Fruit fly (Drosophila melanogaster) whole organism, adult: ENCODE results near the gene CG8004.

ENCODE experiments used
- CG11617 ChIP-seq: fragments of 200-800 bp; sonication (Bioruptor generic); optimal IDR thresholded peaks from 2 replicates; lab custom pipeline; 2017; ENCODE audit warnings: mild to moderate bottlenecking, missing biosample characterization, missing genetic modification reagents, missing genetic modification characterization
- CG12768 ChIP-seq: fragments of 200-800 bp; sonication (Bioruptor generic); optimal IDR thresholded peaks from 2 replicates; lab custom pipeline; 2017; ENCODE audit warnings: missing biosample characterization, missing genetic modification characterization, mild to moderate bottlenecking, moderate library complexity, missing genetic modification reagents
- CG14711 ChIP-seq: fragments of 200-800 bp; sonication (Bioruptor generic); optimal IDR thresholded peaks from 2 replicates; lab custom pipeline; 2018; ENCODE audit warnings: missing biosample characterization, mild to moderate bottlenecking, missing genetic modification characterization, moderate library complexity
- CG1620 ChIP-seq: fragments of 200-800 bp; sonication (Bioruptor generic); optimal IDR thresholded peaks from 2 replicates; lab custom pipeline; 2016; ENCODE audit warnings: missing biosample characterization, missing genetic modification characterization
- CG33017 ChIP-seq: fragments of 200-800 bp; sonication (Bioruptor generic); optimal IDR thresholded peaks from 2 replicates; lab custom pipeline; 2018; ENCODE audit warnings: missing biosample characterization, mild to moderate bottlenecking, missing genetic modification characterization, moderate library complexity
- CG5204 ChIP-seq: fragments of 200-800 bp; sonication (Bioruptor generic); optimal IDR thresholded peaks from 2 replicates; lab custom pipeline; 2016; ENCODE audit warnings: missing biosample characterization, missing genetic modification characterization
- CG7045 ChIP-seq: fragments of 200-800 bp; sonication (Bioruptor generic); optimal IDR thresholded peaks from 2 replicates; lab custom pipeline; 2017; ENCODE audit warnings: missing biosample characterization, mild to moderate bottlenecking, missing genetic modification characterization
- CG7101 ChIP-seq: fragments of 200-800 bp; sonication (Bioruptor generic); optimal IDR thresholded peaks from 2 replicates; lab custom pipeline; 2018; ENCODE audit warnings: missing biosample characterization, mild to moderate bottlenecking, missing genetic modification characterization, moderate library complexity
- Clk ChIP-seq: fragments of 200-800 bp; sonication (Bioruptor generic); optimal IDR thresholded peaks from 2 replicates; lab custom pipeline; 2017; ENCODE audit warnings: missing biosample characterization, missing genetic modification characterization
- Crg-1 ChIP-seq: fragments of 200-800 bp; sonication (Bioruptor generic); optimal IDR thresholded peaks from 2 replicates; lab custom pipeline; 2016; ENCODE audit warnings: missing biosample characterization, missing genetic modification characterization
- Hr96 ChIP-seq: fragments of 200-800 bp; sonication (Bioruptor generic); optimal IDR thresholded peaks from 2 replicates; lab custom pipeline; 2016; ENCODE audit warnings: missing biosample characterization, missing genetic modification characterization
- Mnt ChIP-seq: fragments of 200-800 bp; sonication (Bioruptor generic); optimal IDR thresholded peaks from 2 replicates; lab custom pipeline; 2016; ENCODE audit warnings: missing biosample characterization, mild to moderate bottlenecking, missing genetic modification characterization
- bab1 ChIP-seq: fragments of 200-800 bp; sonication (Bioruptor generic); optimal IDR thresholded peaks from 3 replicates; lab custom pipeline; 2019; ENCODE audit warnings: missing biosample characterization, mild to moderate bottlenecking, missing genetic modification characterization, moderate library complexity
- cic ChIP-seq: fragments of 200-800 bp; sonication (Bioruptor generic); optimal IDR thresholded peaks from 2 replicates; lab custom pipeline; 2017; ENCODE audit warnings: missing biosample characterization, mild to moderate bottlenecking, missing genetic modification characterization, moderate library complexity
- cnc ChIP-seq, 2 experiments: fragments of >200 bp; optimal IDR thresholded peaks; 2 replicates each; lab custom pipeline; 2017
- kay ChIP-seq: fragments of 200-800 bp; sonication (Bioruptor generic); peaks from one replicate; lab custom pipeline; 2016; ENCODE audit warnings: missing biosample characterization, missing genetic modification characterization, borderline replicate concordance
- ovo ChIP-seq: fragments of 200-800 bp; sonication (Bioruptor generic); optimal IDR thresholded peaks from 2 replicates; lab custom pipeline; 2016; ENCODE audit warnings: missing biosample characterization, missing genetic modification characterization
- pad ChIP-seq: fragments of 200-800 bp; sonication (Bioruptor generic); optimal IDR thresholded peaks from 3 replicates; lab custom pipeline; 2017; ENCODE audit warnings: missing biosample characterization, missing genetic modification characterization, mild to moderate bottlenecking, moderate library complexity, missing genetic modification reagents
- tj ChIP-seq: fragments of 200-800 bp; sonication (Bioruptor generic); optimal IDR thresholded peaks from 3 replicates; lab custom pipeline; 2017; ENCODE audit warnings: missing biosample characterization, mild to moderate bottlenecking, missing genetic modification characterization, moderate library complexity
- toe ChIP-seq: fragments of 200-800 bp; sonication (Bioruptor generic); optimal IDR thresholded peaks from 2 replicates; lab custom pipeline; 2016; ENCODE audit warnings: missing biosample characterization, missing genetic modification characterization

The CG8004 gene

DNA sequence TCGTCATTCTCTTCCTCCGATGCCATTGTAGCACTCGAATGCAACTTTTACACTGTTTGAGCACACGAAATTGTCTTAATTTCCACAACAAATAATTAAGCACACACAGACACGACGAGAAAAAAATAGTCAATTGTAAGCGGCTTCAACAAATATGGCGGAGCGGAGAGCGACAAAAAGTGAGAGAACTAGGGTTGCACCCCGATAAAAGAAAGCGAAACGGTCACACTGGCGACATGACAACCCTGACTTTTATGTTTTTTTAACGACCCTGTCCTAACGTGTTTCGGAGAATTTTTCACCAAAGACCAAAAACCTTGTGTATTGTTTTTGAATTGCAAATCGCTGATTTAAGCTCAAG, 18.3 kb downstream of the CG8004 start, which contains the start of the genes Mi-2 and Prp3:
TSS of gene Mi-2 (minus strand) at position 162 of the 361 bp plus-strand sequence.
TSS of gene Prp3 (plus strand) at position 247 of the 361 bp plus-strand sequence.
- TF ChIP-seq cnc (optimal IDR thresholded peaks at IDR 0.05; lab: Kevin White, UChicago), result no peak
- TF ChIP-seq Hr96 (GFP tag; lab: Kevin White, UChicago), result no peak
- peak; percentile 51 for TF ChIP-seq CG7101
- peak; percentile 47 for TF ChIP-seq cic (GFP tag; lab: Kevin White, UChicago)
- TF ChIP-seq Mnt, result peak; percentile 58
- TF ChIP-seq pad (GFP tag; lab: Kevin White, UChicago), result peak; percentile 47
- peak; percentile 81 for TF ChIP-seq CG14711
- TF ChIP-seq CG11617, result peak; percentile 62
- TF ChIP-seq bab1 (GFP tag; lab: Kevin White, UChicago), result peak; percentile 51

DNA sequence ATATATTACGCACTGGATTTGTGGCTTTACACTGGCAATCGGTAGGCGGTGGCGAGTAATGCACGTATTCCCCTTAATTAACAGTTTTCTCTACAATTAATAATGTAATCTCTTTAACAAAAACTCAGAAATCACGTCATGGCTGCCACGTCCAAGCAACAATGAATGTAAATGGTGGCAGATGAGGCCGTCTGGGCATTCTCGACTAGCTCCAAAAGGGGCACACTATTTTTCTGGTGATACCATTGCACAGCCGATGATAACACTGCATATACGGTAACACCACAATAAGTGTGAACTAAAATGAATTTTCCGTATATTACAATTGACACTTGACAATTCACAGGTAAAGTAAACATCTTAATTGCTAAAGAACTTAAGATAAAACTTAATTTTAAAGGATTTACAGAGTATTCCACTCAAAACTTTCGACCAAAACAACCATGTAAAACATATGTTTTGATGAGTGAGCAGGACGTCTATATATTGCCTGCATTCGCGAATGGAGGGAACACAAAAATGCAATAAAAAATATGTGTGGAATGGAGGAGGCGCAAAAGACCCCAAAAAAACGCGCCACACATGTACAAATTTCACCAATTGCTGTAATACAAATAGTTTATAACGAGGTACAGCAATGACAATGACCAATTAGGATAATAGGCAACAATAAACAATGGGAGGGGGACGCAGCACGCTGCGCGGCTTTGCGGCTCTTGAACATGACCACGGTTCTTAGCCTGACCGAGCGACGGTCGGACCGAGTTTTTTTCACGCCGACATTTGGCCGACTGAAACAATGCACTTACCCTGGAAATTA, 18.9 kb downstream of the CG8004 start:
- TF ChIP-seq CG7101 (peak; percentile 43), Mnt (peak; percentile 29), CG7045 (GFP tag; lab: Kevin White, UChicago) (no peak), toe (GFP tag; lab: Kevin White, UChicago) (no peak), CG12768 (GFP tag; lab: Kevin White, UChicago) (no peak), bab1 (GFP tag; lab: Kevin White, UChicago) (peak; percentile 19), Hr96 (GFP tag; lab: Kevin White, UChicago) (no peak), CG5204 (GFP tag; lab: Kevin White, UChicago) (no peak), cnc (optimal IDR thresholded peaks at IDR 0.05; lab: Kevin White, UChicago) (no peak), ovo (no peak), pad (GFP tag; lab: Kevin White, UChicago) (peak; percentile 55), cic (GFP tag; lab: Kevin White, UChicago) (no peak), CG11617 (peak; percentile 47), tj (no peak), CG1620 (peak; percentile 47), CG33017 (peak; percentile 43), CG14711 (peak; percentile 48)

DNA sequence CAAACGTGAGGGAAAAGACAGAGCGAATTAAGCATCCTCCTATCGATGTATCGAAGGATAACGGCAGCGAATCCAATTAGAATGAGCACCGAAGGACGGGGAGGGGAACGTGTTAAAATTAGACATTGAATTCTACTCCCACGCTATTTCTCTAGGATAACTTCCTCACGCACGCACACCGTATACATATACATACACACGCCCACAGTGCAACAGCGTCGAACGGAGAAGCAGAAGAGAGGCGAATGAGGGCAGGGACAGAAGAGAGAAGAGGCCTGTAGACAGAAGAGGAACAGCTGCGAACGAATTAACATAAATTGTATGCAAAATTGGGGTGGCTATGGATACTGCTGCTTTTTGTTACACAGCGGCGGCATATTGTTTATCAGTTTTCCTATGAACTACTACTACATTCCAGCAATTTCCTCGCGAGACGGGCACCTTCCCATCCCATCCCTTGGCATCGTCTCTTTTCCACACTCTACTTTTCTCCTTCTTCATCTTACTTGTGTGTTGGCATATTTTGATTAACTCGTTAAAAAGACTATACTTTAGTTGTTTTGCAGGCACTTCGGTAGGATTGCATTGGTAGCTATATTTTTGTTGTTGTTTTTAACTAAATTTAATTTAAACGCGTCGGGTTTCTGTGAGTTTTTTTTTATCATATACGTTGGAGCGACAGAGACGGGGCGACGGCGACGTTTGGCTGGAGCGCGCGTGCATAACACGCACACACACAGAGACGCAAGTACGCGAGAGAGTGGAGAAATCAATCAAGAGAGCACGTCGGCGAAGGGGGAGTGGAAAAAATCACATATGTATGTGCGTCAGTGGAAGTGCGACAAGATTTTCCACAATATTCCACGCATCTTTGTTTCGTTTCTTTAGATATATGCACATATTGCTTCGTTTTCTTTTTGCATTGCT, 19.8 kb downstream of the CG8004 start:
- TF ChIP-seq cic (GFP tag; lab: Kevin White, UChicago) (peak; percentile 71), CG33017 (peak; percentile 30), CG1620 (no peak), CG7101 (no peak), tj (peak; percentile 60), CG14711 (no peak), Clk (peak; percentile 7), Mnt (peak; percentile 65), Crg-1 (no peak), CG12768 (GFP tag; lab: Kevin White, UChicago) (peak; percentile 9), toe (GFP tag; lab: Kevin White, UChicago) (no peak)

DNA sequence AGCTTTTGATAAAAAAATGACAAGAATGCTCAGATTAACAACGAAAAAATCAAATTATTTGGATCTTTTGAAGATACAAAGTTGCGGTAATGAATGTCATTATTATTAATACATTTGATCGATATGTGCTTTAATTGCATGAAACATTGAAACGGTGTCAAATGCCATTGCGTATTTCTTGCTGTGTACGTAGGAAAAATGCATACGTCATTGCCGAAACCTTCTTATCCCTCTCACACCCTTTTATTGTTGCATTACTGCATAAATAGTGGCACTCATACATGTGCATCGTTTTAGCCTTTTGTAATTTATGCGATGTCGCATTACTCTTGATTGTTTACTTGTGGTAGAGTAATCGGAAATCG, 20.6 kb downstream of the CG8004 start:
- peak in 1 of 2 experiments; percentile 8 for TF ChIP-seq cnc (optimal IDR thresholded peaks at IDR 0.05; lab: Kevin White, UChicago)
- no peak for TF ChIP-seq Mnt
- no peak for TF ChIP-seq CG5204 (GFP tag; lab: Kevin White, UChicago)
- no peak for TF ChIP-seq CG11617
- peak; percentile 64 for TF ChIP-seq tj

DNA sequence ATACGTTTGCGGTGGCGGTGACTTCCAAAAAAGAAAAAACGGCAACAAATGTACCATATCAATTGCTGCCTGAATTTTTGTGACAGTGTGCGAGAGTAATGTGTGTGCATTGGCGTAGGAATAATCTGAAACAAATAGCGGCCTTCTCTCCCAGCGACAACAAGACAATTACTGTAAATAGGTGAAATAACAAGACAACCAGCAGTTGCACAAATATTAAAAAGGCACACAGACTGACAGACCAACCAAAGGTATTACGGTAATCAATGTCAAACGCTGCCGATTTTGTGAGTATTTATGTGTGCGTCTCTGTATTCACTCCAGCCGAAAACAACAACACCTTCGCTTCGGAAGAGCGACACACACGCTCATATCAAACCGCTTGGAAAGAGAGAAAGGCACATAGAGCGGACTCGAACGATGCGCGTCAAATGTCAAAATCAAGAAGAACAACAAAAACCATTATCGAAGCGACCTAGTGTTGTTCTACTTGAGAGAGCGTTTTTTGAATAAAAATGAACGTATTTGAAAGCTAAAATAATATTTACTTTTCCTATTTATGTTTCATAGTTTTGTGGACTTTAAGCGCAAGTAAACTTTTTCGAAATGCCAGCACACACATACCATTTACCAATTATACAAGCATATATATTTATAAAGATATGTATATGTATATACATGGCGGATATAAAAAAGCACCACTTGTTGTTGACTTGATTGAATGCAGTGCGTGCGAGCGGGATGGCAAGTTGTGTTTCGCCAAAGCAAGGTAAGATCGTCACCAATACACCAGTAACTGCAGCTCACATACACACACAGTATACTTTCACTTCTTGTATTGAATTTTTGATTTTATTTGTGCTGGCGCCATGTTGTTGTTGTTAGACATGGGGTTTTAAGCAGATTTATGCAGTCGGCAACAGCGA, 21.3 kb downstream of the CG8004 start:
- TF ChIP-seq Crg-1, result peak; percentile 62
- TF ChIP-seq CG1620, result no peak
- TF ChIP-seq bab1 (GFP tag; lab: Kevin White, UChicago), result no peak
- TF ChIP-seq CG7101, result peak; percentile 7
- TF ChIP-seq cnc (optimal IDR thresholded peaks at IDR 0.05; lab: Kevin White, UChicago), result no peak
- TF ChIP-seq ovo, result peak; percentile 83
- TF ChIP-seq Clk, result peak; percentile 7
- no peak for TF ChIP-seq kay (GFP tag; lab: Kevin White, UChicago)
- peak; percentile 86 for TF ChIP-seq cic (GFP tag; lab: Kevin White, UChicago)
- TF ChIP-seq Mnt, result peak; percentile 24
- TF ChIP-seq CG12768 (GFP tag; lab: Kevin White, UChicago), result peak; percentile 31
- TF ChIP-seq CG7045 (GFP tag; lab: Kevin White, UChicago), result no peak
- TF ChIP-seq Hr96 (GFP tag; lab: Kevin White, UChicago), result no peak
- TF ChIP-seq CG33017, result no peak
- TF ChIP-seq pad (GFP tag; lab: Kevin White, UChicago), result peak; percentile 86
- no peak for TF ChIP-seq tj
